Fruit fly (Drosophila melanogaster): ENCODE results near the gene Mcm2.

- no peak for TF ChIP-seq Bgb (GFP tag; IDR thresholded peaks at IDR 0.05; ENCODE audit: partially characterized antibody)
- TF ChIP-seq ci (GFP tag; IDR thresholded peaks at IDR 0.05) = no peak
- TF ChIP-seq ato (GFP tag; IDR thresholded peaks at IDR 0.05; ENCODE audit: partially characterized antibody) = no peak
- no peak for TF ChIP-seq CG17385 (GFP tag; optimal IDR thresholded peaks at IDR 0.05)
- TF ChIP-seq stc (GFP tag; IDR thresholded peaks at IDR 0.05) = no peak
- TF ChIP-seq pita (GFP tag; optimal IDR thresholded peaks at IDR 0.05) = no peak
Measured at dm6 chr3R:8306927-8307261, 42.1 kb downstream of the Mcm2 start.

Data from whole organism, embryonic.